Worm (Caenorhabditis elegans): ENCODE data around the gene gldi-5.

The gldi-5 gene

ce11 chrIII:3719564-3719963, 6.7 kb downstream of the gldi-5 start, which contains the start of gene C14B1.8:
TSS of gene C14B1.8 (minus strand) at chrIII:3719680.
- TF ChIP-seq elt-3 (tag; optimal IDR thresholded peaks at IDR 0.05) (no peak), unc-62 (GFP tag; optimal IDR thresholded peaks at IDR 0.05) (no peak), ces-1 (GFP tag; optimal IDR thresholded peaks at IDR 0.05) (peak; percentile 96), sem-2 (GFP tag; optimal IDR thresholded peaks at IDR 0.05) (no peak), mep-1 (tag; optimal IDR thresholded peaks at IDR 0.05) (peak; percentile 47), mls-2 (tag; optimal IDR thresholded peaks at IDR 0.05) (no peak), lin-13 (tag; optimal IDR thresholded peaks at IDR 0.05) (no peak)

ce11 chrIII:3716073-3716659, 10.1 kb downstream of the gldi-5 start:
- TF ChIP-seq nhr-237 (tag; optimal IDR thresholded peaks at IDR 0.05) (no peak), mep-1 (tag; optimal IDR thresholded peaks at IDR 0.05) (peak; percentile 30)

- no peak for TF ChIP-seq flh-1 (GFP tag; optimal IDR thresholded peaks at IDR 0.05)
- TF ChIP-seq ceh-83 (GFP tag; optimal IDR thresholded peaks at IDR 0.05) = no peak
- TF ChIP-seq elt-3 (tag; optimal IDR thresholded peaks at IDR 0.05) = no peak
- TF ChIP-seq sem-2 (GFP tag; optimal IDR thresholded peaks at IDR 0.05) = no peak
- no peak for TF ChIP-seq drap-1 (GFP tag; optimal IDR thresholded peaks at IDR 0.05)
- no peak for TF ChIP-seq ceh-43 (GFP tag; optimal IDR thresholded peaks at IDR 0.05)
- TF ChIP-seq nhr-28 (tag; optimal IDR thresholded peaks at IDR 0.05) = no peak
- no peak for TF ChIP-seq mls-2 (tag; optimal IDR thresholded peaks at IDR 0.05)
- TF ChIP-seq tbx-8 (GFP tag; optimal IDR thresholded peaks at IDR 0.05) = no peak
- TF ChIP-seq ztf-11 (tag; optimal IDR thresholded peaks at IDR 0.05) = no peak
- TF ChIP-seq lin-13 (tag; optimal IDR thresholded peaks at IDR 0.05) = no peak
- TF ChIP-seq ceh-39 (tag; optimal IDR thresholded peaks at IDR 0.05) = no peak
- TF ChIP-seq nhr-2 (tag; optimal IDR thresholded peaks at IDR 0.05) = no peak
- TF ChIP-seq mep-1 (tag; optimal IDR thresholded peaks at IDR 0.05) = no peak
- no peak for TF ChIP-seq unc-120 (tag; optimal IDR thresholded peaks at IDR 0.05; ENCODE audit: poor library complexity, severe bottlenecking)
- TF ChIP-seq M03D4.4 (tag; optimal IDR thresholded peaks at IDR 0.05) = no peak
- TF ChIP-seq ham-2 (GFP tag; optimal IDR thresholded peaks at IDR 0.05) = no peak
- TF ChIP-seq nhr-76 (tag; optimal IDR thresholded peaks at IDR 0.05) = no peak
- TF ChIP-seq nhr-237 (tag; optimal IDR thresholded peaks at IDR 0.05) = no peak
- TF ChIP-seq ces-1 (GFP tag; optimal IDR thresholded peaks at IDR 0.05) = no peak
These were observed 13.1 kb downstream of the gldi-5 start, which contains the start of gene nrde-1 for ce11 chrIII:3713163-3713562. TSS of gene nrde-1 (plus strand) at chrIII:3713463.

ce11 chrIII:3709030-3709429, 17.3 kb downstream of the gldi-5 start, which contains the start of gene alkb-8:
TSS of gene alkb-8 (plus strand) at chrIII:3709330.
- TF ChIP-seq pha-4 (tag; optimal IDR thresholded peaks at IDR 0.05) (no peak), zip-8 (tag; optimal IDR thresholded peaks at IDR 0.05) (no peak), lsy-2 (tag; optimal IDR thresholded peaks at IDR 0.05) (no peak), unc-120 (tag; optimal IDR thresholded peaks at IDR 0.05; ENCODE audit: poor library complexity, severe bottlenecking) (no peak), elt-3 (tag; optimal IDR thresholded peaks at IDR 0.05) (no peak), hlh-1 (tag; optimal IDR thresholded peaks at IDR 0.05) (no peak), ztf-11 (tag; optimal IDR thresholded peaks at IDR 0.05) (no peak), mep-1 (tag; optimal IDR thresholded peaks at IDR 0.05) (no peak), nhr-12 (tag; optimal IDR thresholded peaks at IDR 0.05) (no peak), ceh-39 (tag; optimal IDR thresholded peaks at IDR 0.05) (no peak), unc-39 (tag; optimal IDR thresholded peaks at IDR 0.05) (no peak), lin-13 (tag; optimal IDR thresholded peaks at IDR 0.05) (no peak), lin-32 (GFP tag; optimal IDR thresholded peaks at IDR 0.05) (no peak), nhr-76 (tag; optimal IDR thresholded peaks at IDR 0.05) (no peak), M03D4.4 (tag; optimal IDR thresholded peaks at IDR 0.05) (no peak), cnd-1 (tag; optimal IDR thresholded peaks at IDR 0.05) (no peak), nhr-28 (tag; optimal IDR thresholded peaks at IDR 0.05) (no peak), flh-1 (GFP tag; optimal IDR thresholded peaks at IDR 0.05) (no peak), unc-62 (GFP tag; optimal IDR thresholded peaks at IDR 0.05) (no peak), ceh-83 (GFP tag; optimal IDR thresholded peaks at IDR 0.05) (no peak)

- TF ChIP-seq ceh-39 (tag; optimal IDR thresholded peaks at IDR 0.05) = no peak
- TF ChIP-seq nhr-2 (tag; optimal IDR thresholded peaks at IDR 0.05) = no peak
- TF ChIP-seq cnd-1 (tag; optimal IDR thresholded peaks at IDR 0.05) = no peak
- no peak for TF ChIP-seq mep-1 (tag; optimal IDR thresholded peaks at IDR 0.05)
- no peak for TF ChIP-seq blmp-1 (tag; optimal IDR thresholded peaks at IDR 0.05)
- no peak for TF ChIP-seq ces-1 (GFP tag; optimal IDR thresholded peaks at IDR 0.05)
- TF ChIP-seq mab-5 (tag; optimal IDR thresholded peaks at IDR 0.05) = no peak
- TF ChIP-seq unc-120 (tag; optimal IDR thresholded peaks at IDR 0.05; ENCODE audit: poor library complexity, severe bottlenecking) = no peak
- no peak for TF ChIP-seq lin-32 (GFP tag; optimal IDR thresholded peaks at IDR 0.05)
- TF ChIP-seq zip-8 (tag; optimal IDR thresholded peaks at IDR 0.05) = no peak
- no peak for TF ChIP-seq unc-39 (tag; optimal IDR thresholded peaks at IDR 0.05)
- no peak for TF ChIP-seq nhr-76 (tag; optimal IDR thresholded peaks at IDR 0.05)
- no peak for TF ChIP-seq nhr-237 (tag; optimal IDR thresholded peaks at IDR 0.05)
- no peak for TF ChIP-seq pha-4 (tag; optimal IDR thresholded peaks at IDR 0.05)
- no peak for TF ChIP-seq sem-2 (GFP tag; optimal IDR thresholded peaks at IDR 0.05)
- no peak for TF ChIP-seq mls-2 (tag; optimal IDR thresholded peaks at IDR 0.05)
- TF ChIP-seq sptf-1 (tag; optimal IDR thresholded peaks at IDR 0.05) = no peak
- no peak for TF ChIP-seq drap-1 (GFP tag; optimal IDR thresholded peaks at IDR 0.05)
- no peak for TF ChIP-seq hlh-1 (tag; optimal IDR thresholded peaks at IDR 0.05)
- TF ChIP-seq ham-2 (GFP tag; optimal IDR thresholded peaks at IDR 0.05) = no peak
These were observed 19.7 kb downstream of the gldi-5 start, which contains the start of gene dph-1 for ce11 chrIII:3706586-3706985. TSS of gene dph-1 (plus strand) at chrIII:3706886.
